Worm (Caenorhabditis elegans): ENCODE measurements around the gene ifb-2.

Gene ifb-2

ce11 chrII:5794195-5794594, 44.2 kb downstream of the ifb-2 start, which contains the start of gene acdh-8:
TSS of gene acdh-8 (plus strand) at chrII:5794495.
- no peak for TF ChIP-seq ceh-43 (GFP tag; optimal IDR thresholded peaks at IDR 0.05)
- TF ChIP-seq lin-13 (tag; optimal IDR thresholded peaks at IDR 0.05) = no peak
- TF ChIP-seq nhr-76 (tag; optimal IDR thresholded peaks at IDR 0.05) = no peak
- TF ChIP-seq elt-3 (tag; optimal IDR thresholded peaks at IDR 0.05) = no peak
- TF ChIP-seq lin-32 (GFP tag; optimal IDR thresholded peaks at IDR 0.05) = no peak
- no peak for TF ChIP-seq zip-8 (tag; optimal IDR thresholded peaks at IDR 0.05)
- no peak for TF ChIP-seq M03D4.4 (tag; optimal IDR thresholded peaks at IDR 0.05)
- TF ChIP-seq nhr-28 (tag; optimal IDR thresholded peaks at IDR 0.05) = no peak

ce11 chrII:5797348-5797977, 47.5 kb downstream of the ifb-2 start, which contains the start of the genes msp-63 and msp-142:
TSS of gene msp-63 (minus strand) at chrII:5797448.
TSS of gene msp-142 (plus strand) at chrII:5797927.
- no peak for TF ChIP-seq sem-2 (GFP tag; optimal IDR thresholded peaks at IDR 0.05)

- TF ChIP-seq blmp-1 (tag; optimal IDR thresholded peaks at IDR 0.05) (no peak), flh-1 (GFP tag; optimal IDR thresholded peaks at IDR 0.05) (no peak), lsy-2 (tag; optimal IDR thresholded peaks at IDR 0.05) (no peak), ceh-39 (tag; optimal IDR thresholded peaks at IDR 0.05) (no peak), pha-4 (tag; optimal IDR thresholded peaks at IDR 0.05) (no peak), nhr-28 (tag; optimal IDR thresholded peaks at IDR 0.05) (no peak), zip-8 (tag; optimal IDR thresholded peaks at IDR 0.05) (no peak), ham-2 (GFP tag; optimal IDR thresholded peaks at IDR 0.05) (no peak), elt-3 (tag; optimal IDR thresholded peaks at IDR 0.05) (no peak), ceh-83 (GFP tag; optimal IDR thresholded peaks at IDR 0.05) (no peak), ceh-43 (GFP tag; optimal IDR thresholded peaks at IDR 0.05) (no peak), hlh-1 (tag; optimal IDR thresholded peaks at IDR 0.05) (no peak), elt-1 (tag; optimal IDR thresholded peaks at IDR 0.05; ENCODE audit: borderline replicate concordance, insufficient read depth) (no peak)
Observed at ce11 chrII:5799553-5799952, 49.6 kb downstream of the ifb-2 start, which contains the start of gene K05F1.8. TSS of gene K05F1.8 (minus strand) at chrII:5799653.

- no peak for TF ChIP-seq mls-2 (tag; optimal IDR thresholded peaks at IDR 0.05)
- TF ChIP-seq ceh-43 (GFP tag; optimal IDR thresholded peaks at IDR 0.05) = no peak
- TF ChIP-seq nhr-28 (tag; optimal IDR thresholded peaks at IDR 0.05) = no peak
- no peak for TF ChIP-seq zip-8 (tag; optimal IDR thresholded peaks at IDR 0.05)
- no peak for TF ChIP-seq mep-1 (tag; optimal IDR thresholded peaks at IDR 0.05)
Observed at ce11 chrII:5801075-5801474, 51.1 kb downstream of the ifb-2 start, which contains the start of the genes K05F1.9 and K05F1.1. TSS of gene K05F1.9 (minus strand) at chrII:5801175. TSS of gene K05F1.1 (plus strand) at chrII:5801382.

Data from whole organism, mixed stage, embryonic.